Worm (Caenorhabditis elegans) whole organism, L4 larva: ENCODE results near the gene acs-4.

Source experiments
- F26F4.8 ChIP-seq: fragments of 200-800 bp; sonication (Bioruptor generic); conservative IDR thresholded peaks from 2 replicates; pipeline ENCODE4 v1.3.6; 2022; ENCODE audit warnings: missing genetic modification characterization, missing compliant biosample characterization
- F44E2.7 ChIP-seq: fragments of 200-800 bp; sonication (Bioruptor generic); IDR thresholded peaks from 2 replicates; pipeline ENCODE4 v2.1.2; 2022; ENCODE audit warnings: missing genetic modification characterization, missing compliant biosample characterization
- T20F7.1 ChIP-seq: fragments of 200-800 bp; sonication (Bioruptor generic); optimal IDR thresholded peaks from 2 replicates; lab custom pipeline; 2018; ENCODE audit warnings: mild to moderate bottlenecking, missing genetic modification characterization, missing compliant biosample characterization
- T26A8.4 ChIP-seq: fragments of 200-800 bp; sonication (Bioruptor generic); IDR thresholded peaks from 2 replicates; pipeline ENCODE4 v1.3.6; 2022; ENCODE audit warnings: missing genetic modification characterization, missing compliant biosample characterization
- Y48G9A.11 ChIP-seq: fragments of 200-800 bp; sonication (Bioruptor generic); IDR thresholded peaks from 2 replicates; pipeline ENCODE4 v1.3.6; 2022; ENCODE audit warnings: missing genetic modification reagents, missing genetic modification characterization, missing compliant biosample characterization
- Y5F2A.4 ChIP-seq: fragments of 200-800 bp; sonication (Bioruptor generic); optimal IDR thresholded peaks from 2 replicates; lab custom pipeline; 2018; ENCODE audit warnings: mild to moderate bottlenecking, missing genetic modification characterization, missing compliant biosample characterization
- Y75B8A.6 ChIP-seq: fragments of 200-800 bp; sonication (Bioruptor generic); IDR thresholded peaks from 2 replicates; pipeline ENCODE4 v1.3.6; 2022; ENCODE audit warnings: missing genetic modification reagents, missing genetic modification characterization, missing compliant biosample characterization
- ZK337.2 ChIP-seq: fragments of 200-800 bp; sonication (Bioruptor generic); IDR thresholded peaks from 2 replicates; pipeline ENCODE4 v1.3.6; 2022; ENCODE audit warnings: missing genetic modification reagents, missing genetic modification characterization, missing compliant biosample characterization
- ama-1 ChIP-seq: fragments of 150-350 bp; optimal IDR thresholded peaks from 2 replicates; lab custom pipeline; 2014; ENCODE audit warnings: inconsistent platforms, mixed read lengths
- arid-1 ChIP-seq: fragments of 200-800 bp; sonication (Bioruptor generic); conservative IDR thresholded peaks from 2 replicates; pipeline ENCODE4 v1.3.6; 2022; ENCODE audit warnings: missing genetic modification reagents, missing genetic modification characterization, missing compliant biosample characterization
- ceh-32 ChIP-seq: sonication (generic microtip); optimal IDR thresholded peaks from 2 replicates; lab custom pipeline; 2016; ENCODE audit warnings: mild to moderate bottlenecking, missing genetic modification characterization, missing compliant biosample characterization; ENCODE audit not compliant: poor library complexity
- ceh-44 ChIP-seq: fragments of 200-800 bp; sonication (Bioruptor generic); IDR thresholded peaks from 2 replicates; pipeline ENCODE4 v1.3.6; 2022; ENCODE audit warnings: missing genetic modification reagents, missing genetic modification characterization, missing compliant biosample characterization
- ceh-62 ChIP-seq: sonication (generic microtip); optimal IDR thresholded peaks from 2 replicates; lab custom pipeline; 2017; ENCODE audit warnings: missing biosample characterization, missing genetic modification characterization
- ceh-82 ChIP-seq: sonication (generic microtip); optimal IDR thresholded peaks from 2 replicates; lab custom pipeline; 2017; ENCODE audit warnings: missing biosample characterization, missing genetic modification characterization
- ces-1 ChIP-seq: fragments of 150-350 bp; sonication (generic microtip); optimal IDR thresholded peaks from 4 replicates; lab custom pipeline; 2014; ENCODE audit warnings: missing biosample characterization, missing genetic modification reagents, missing genetic modification characterization
- ctbp-1 ChIP-seq: fragments of 200-800 bp; sonication (Bioruptor generic); IDR thresholded peaks from 2 replicates; pipeline ENCODE4 v1.3.6; 2022; ENCODE audit warnings: missing genetic modification reagents, missing genetic modification characterization, missing compliant biosample characterization
- daf-12 ChIP-seq: fragments of 150-350 bp; optimal IDR thresholded peaks from 2 replicates; lab custom pipeline; 2014; ENCODE audit warnings: missing biosample characterization, missing genetic modification reagents, missing genetic modification characterization
- dmd-9 ChIP-seq: fragments of 200-800 bp; sonication (Bioruptor generic); IDR thresholded peaks from 2 replicates; pipeline ENCODE4 v1.3.6; 2022; ENCODE audit warnings: missing genetic modification reagents, missing genetic modification characterization, missing compliant biosample characterization
- dpl-1 ChIP-seq: fragments of 150-350 bp; optimal IDR thresholded peaks from 2 replicates; lab custom pipeline; 2014; ENCODE audit warnings: missing biosample characterization, missing genetic modification reagents, missing genetic modification characterization
- dve-1 ChIP-seq: sonication (generic microtip); optimal IDR thresholded peaks from 2 replicates; lab custom pipeline; 2017; ENCODE audit warnings: antibody characterized with exemption, mild to moderate bottlenecking, missing genetic modification characterization, missing compliant biosample characterization; ENCODE audit not compliant: insufficient read depth
- egl-27 ChIP-seq: sonication (generic microtip); optimal IDR thresholded peaks from 3 replicates; lab custom pipeline; 2017; ENCODE audit warnings: missing biosample characterization, missing genetic modification reagents, missing genetic modification characterization
- fos-1 ChIP-seq: fragments of 150-350 bp; optimal IDR thresholded peaks from 2 replicates; lab custom pipeline; 2014; ENCODE audit warnings: missing biosample characterization, missing genetic modification characterization
- hlh-11 ChIP-seq: fragments of 200-800 bp; sonication (Bioruptor generic); optimal IDR thresholded peaks from 2 replicates; lab custom pipeline; 2018; ENCODE audit warnings: mild to moderate bottlenecking, missing genetic modification characterization, missing compliant biosample characterization
- hlh-30 ChIP-seq: sonication (generic microtip); optimal IDR thresholded peaks from 2 replicates; lab custom pipeline; 2017; ENCODE audit warnings: antibody characterized with exemption, mild to moderate bottlenecking, missing genetic modification characterization, missing compliant biosample characterization; ENCODE audit not compliant: insufficient read depth
- hmg-1.1 ChIP-seq: fragments of 200-800 bp; sonication (Bioruptor generic); IDR thresholded peaks from 2 replicates; pipeline ENCODE4 v1.3.6; 2022; ENCODE audit warnings: missing genetic modification reagents, missing genetic modification characterization, missing compliant biosample characterization
- jun-1 ChIP-seq: fragments of 150-350 bp; optimal IDR thresholded peaks from 2 replicates; lab custom pipeline; 2014; ENCODE audit warnings: missing biosample characterization, missing genetic modification reagents, missing genetic modification characterization
- lim-7 ChIP-seq: fragments of 200-800 bp; sonication (Bioruptor generic); IDR thresholded peaks from 2 replicates; pipeline ENCODE4 v1.3.6; 2022; ENCODE audit warnings: missing genetic modification characterization, missing compliant biosample characterization
- lin-38 ChIP-seq: fragments of 200-800 bp; sonication (Bioruptor generic); IDR thresholded peaks from 2 replicates; pipeline ENCODE4 v1.3.6; 2022; ENCODE audit warnings: missing genetic modification reagents, missing genetic modification characterization, missing compliant biosample characterization
- mdl-1 ChIP-seq, 2 experiments: fragments of 150-350 bp in 1 of 2; sonication (generic microtip) in 1 of 2; optimal IDR thresholded peaks; 2 replicates each; lab custom pipeline; 2014 to 2017; ENCODE audit warnings: missing biosample characterization in 2 of 2, missing genetic modification characterization in 2 of 2
- mep-1 ChIP-seq: fragments of 150-350 bp; sonication (generic microtip); optimal IDR thresholded peaks from 3 replicates; lab custom pipeline; 2014; ENCODE audit warnings: missing biosample characterization, missing genetic modification characterization
- mes-2 ChIP-seq: sonication (generic microtip); optimal IDR thresholded peaks from 2 replicates; lab custom pipeline; 2016; ENCODE audit warnings: missing genotype, mild to moderate bottlenecking, missing genetic modification characterization, missing compliant biosample characterization; ENCODE audit not compliant: poor library complexity, severe bottlenecking
- nhr-11 ChIP-seq: fragments of 150-350 bp; optimal IDR thresholded peaks from 2 replicates; lab custom pipeline; 2014; ENCODE audit warnings: missing biosample characterization, missing genetic modification characterization
- nhr-111 ChIP-seq: fragments of 200-800 bp; sonication (Bioruptor generic); optimal IDR thresholded peaks from 2 replicates; lab custom pipeline; 2018; ENCODE audit warnings: mild to moderate bottlenecking, missing genetic modification characterization, missing compliant biosample characterization
- nhr-237 ChIP-seq: sonication (generic microtip); optimal IDR thresholded peaks from 2 replicates; lab custom pipeline; 2017; ENCODE audit warnings: missing biosample characterization, missing genetic modification characterization
- nhr-28 ChIP-seq: fragments of 150-350 bp; optimal IDR thresholded peaks from 2 replicates; lab custom pipeline; 2014; ENCODE audit warnings: missing biosample characterization, missing genetic modification characterization
- nhr-41 ChIP-seq: fragments of 200-800 bp; sonication (Bioruptor generic); IDR thresholded peaks from 2 replicates; pipeline ENCODE4 v1.3.6; 2022; ENCODE audit warnings: missing genetic modification reagents, missing genetic modification characterization, missing compliant biosample characterization
- nhr-42 ChIP-seq: fragments of 200-800 bp; sonication (Bioruptor generic); IDR thresholded peaks from 2 replicates; pipeline ENCODE4 v1.3.6; 2022; ENCODE audit warnings: missing genetic modification characterization, missing compliant biosample characterization
- nhr-6 ChIP-seq: fragments of 150-350 bp; optimal IDR thresholded peaks from 2 replicates; lab custom pipeline; 2014; ENCODE audit warnings: missing biosample characterization, missing genetic modification characterization
- nhr-77 ChIP-seq: fragments of 150-350 bp; optimal IDR thresholded peaks from 2 replicates; lab custom pipeline; 2014; ENCODE audit warnings: missing biosample characterization, missing genetic modification characterization
- pha-4 ChIP-seq, 2 experiments: fragments of 150-350 bp in 1 of 2; fragments of 200-800 bp in 1 of 2; sonication (Bioruptor generic) in 1 of 2; IDR thresholded peaks in 1 of 2; optimal IDR thresholded peaks in 1 of 2; 2 replicates each; pipeline versions ENCODE4 v1.3.6 to Lab custom; 2014 to 2022; ENCODE audit warnings: missing genetic modification characterization in 2 of 2, missing genetic modification reagents in 2 of 2, missing biosample characterization in 1 of 2, missing compliant biosample characterization in 1 of 2
- pqm-1 ChIP-seq: sonication (generic microtip); optimal IDR thresholded peaks from 2 replicates; lab custom pipeline; 2017; ENCODE audit warnings: missing biosample characterization, missing genetic modification characterization
- saeg-2 ChIP-seq: fragments of 200-800 bp; sonication (Bioruptor generic); IDR thresholded peaks from 2 replicates; pipeline ENCODE4 v1.3.6; 2022; ENCODE audit warnings: missing genetic modification reagents, missing genetic modification characterization, missing compliant biosample characterization
- snpc-1.2 ChIP-seq: fragments of 200-800 bp; sonication (Bioruptor generic); IDR thresholded peaks from 2 replicates; pipeline ENCODE4 v1.3.6; 2022; ENCODE audit warnings: missing genetic modification reagents, missing genetic modification characterization, missing compliant biosample characterization
- spr-1 ChIP-seq: sonication (generic microtip); optimal IDR thresholded peaks from 2 replicates; lab custom pipeline; 2016; ENCODE audit warnings: mild to moderate bottlenecking, missing genetic modification characterization, missing compliant biosample characterization
- unc-39 ChIP-seq: sonication (generic microtip); optimal IDR thresholded peaks from 2 replicates; lab custom pipeline; 2017; ENCODE audit warnings: missing biosample characterization, missing genetic modification characterization
- zfp-2 ChIP-seq: sonication (generic microtip); optimal IDR thresholded peaks from 2 replicates; lab custom pipeline; 2016; ENCODE audit warnings: mild to moderate bottlenecking, missing genetic modification characterization, missing compliant biosample characterization
- zfp-3 ChIP-seq: fragments of 200-800 bp; sonication (Bioruptor generic); conservative IDR thresholded peaks from 2 replicates; pipeline ENCODE4 v1.3.6; 2022; ENCODE audit warnings: missing genetic modification reagents, missing genetic modification characterization, missing compliant biosample characterization
- zip-11 ChIP-seq: fragments of 200-800 bp; sonication (Bioruptor generic); IDR thresholded peaks from 2 replicates; pipeline ENCODE4 v1.3.6; 2022; ENCODE audit warnings: missing genetic modification characterization, missing compliant biosample characterization
- zip-2 ChIP-seq: fragments of 150-350 bp; optimal IDR thresholded peaks from 2 replicates; lab custom pipeline; 2014; ENCODE audit warnings: missing biosample characterization, missing genetic modification characterization
- ztf-11 ChIP-seq: fragments of 150-350 bp; optimal IDR thresholded peaks from 2 replicates; lab custom pipeline; 2014; ENCODE audit warnings: missing biosample characterization, missing genetic modification characterization
- ztf-7 ChIP-seq: fragments of 150-350 bp; optimal IDR thresholded peaks from 2 replicates; lab custom pipeline; 2014; ENCODE audit warnings: missing biosample characterization, missing genetic modification characterization

acs-4 gene

ce11 chrIII:7181822-7182221 lies 14.2 kb downstream of the acs-4 start, which contains the start of gene epg-4:
Gene epg-4 (plus strand): TSS chrIII:7182167.
- TF ChIP-seq F26F4.8 (no peak), daf-12 (tag; lab: Kevin White, UChicago) (no peak), zfp-3 (GFP tag; lab: Robert Waterston, UW) (0 out of 2 replicates have a peak, but pooled peaks have one; percentile 47), ceh-32 (tag; lab: Kevin White, UChicago) (no peak), ceh-82 (tag; lab: Kevin White, UChicago) (no peak), dpl-1 (peak; percentile 41), snpc-1.2 (GFP tag; lab: Robert Waterston, UW) (no peak), hlh-30 (tag; lab: Kevin White, UChicago) (peak; percentile 96), mdl-1 (tag; optimal IDR thresholded peaks at IDR 0.05; lab: Kevin White, UChicago) (no peak), nhr-28 (tag; lab: Kevin White, UChicago) (peak; percentile 52), fos-1 (tag; lab: Kevin White, UChicago) (no peak), mep-1 (tag; lab: Kevin White, UChicago) (peak; percentile 63), ZK337.2 (GFP tag; lab: Robert Waterston, UW) (no peak), ztf-11 (tag; lab: Kevin White, UChicago) (no peak), nhr-111 (GFP tag; lab: Kevin White, UChicago) (peak; percentile 14), nhr-77 (tag; lab: Kevin White, UChicago) (peak; percentile 80), saeg-2 (GFP tag; lab: Robert Waterston, UW) (no peak), arid-1 (GFP tag; lab: Robert Waterston, UW) (0 out of 2 replicates have a peak, but pooled peaks have one; percentile 5), nhr-41 (GFP tag; lab: Robert Waterston, UW) (no peak), Y48G9A.11 (GFP tag; lab: Robert Waterston, UW) (no peak), dve-1 (tag; lab: Kevin White, UChicago) (peak; percentile 33), ceh-44 (GFP tag; lab: Robert Waterston, UW) (no peak), zip-11 (GFP tag; lab: Robert Waterston, UW) (no peak), pqm-1 (tag; lab: Kevin White, UChicago) (peak; percentile 4), ces-1 (GFP tag; lab: Kevin White, UChicago) (no peak), lin-38 (peak; percentile 75), Y75B8A.6 (GFP tag; lab: Robert Waterston, UW) (no peak), lim-7 (GFP tag; lab: Robert Waterston, UW) (0 out of 2 replicates have a peak, but pooled peaks have one; percentile 3), T26A8.4 (GFP tag; lab: Robert Waterston, UW) (no peak), ama-1 (lab: Kevin White, UChicago) (peak; percentile 76), dmd-9 (GFP tag; lab: Robert Waterston, UW) (no peak), zfp-2 (tag; lab: Kevin White, UChicago) (peak; percentile 33), mes-2 (tag; lab: Kevin White, UChicago) (peak; percentile 66), ctbp-1 (peak; percentile 37; the same call in 1 of the 2 replicates), hmg-1.1 (GFP tag; lab: Robert Waterston, UW) (peak; percentile 65; the same call in 1 of the 2 replicates), egl-27 (tag; lab: Kevin White, UChicago) (no peak), Y5F2A.4 (no peak), spr-1 (tag; lab: Kevin White, UChicago) (no peak), ceh-62 (tag; lab: Kevin White, UChicago) (no peak), unc-39 (no peak), T20F7.1 (peak; percentile 61), pha-4 (GFP tag; IDR thresholded peaks at IDR 0.05; lab: Robert Waterston, UW) (peak; percentile 63; the same call in 1 of the 2 replicates), pha-4 (tag; optimal IDR thresholded peaks at IDR 0.05; lab: Kevin White, UChicago) (peak; percentile 31), jun-1 (tag; lab: Kevin White, UChicago) (no peak), hlh-11 (tag; lab: Kevin White, UChicago) (peak; percentile 65), ztf-7 (no peak), zip-2 (tag; lab: Kevin White, UChicago) (no peak), nhr-42 (GFP tag; lab: Robert Waterston, UW) (no peak), F44E2.7 (GFP tag; lab: Robert Waterston, UW) (no peak), nhr-11 (tag; lab: Kevin White, UChicago) (no peak), nhr-6 (tag; lab: Kevin White, UChicago) (no peak), nhr-237 (tag; lab: Kevin White, UChicago) (no peak)
